Worm (Caenorhabditis elegans) whole organism, L1 larva: ENCODE measurements around the gene srh-247.
"Not testable (repeated sequence)": the region's sequence is repeated elsewhere in the genome, so short reads cannot be mapped to it uniquely, and the experiment has no call there.

Source experiments
- C34B4.2 ChIP-seq: sonication (generic microtip); optimal IDR thresholded peaks from 2 replicates; lab custom pipeline; 2017; ENCODE audit warnings: mild to moderate bottlenecking, missing genetic modification characterization, missing compliant biosample characterization
- F16B12.6 ChIP-seq: fragments of 150-350 bp; optimal IDR thresholded peaks from 2 replicates; lab custom pipeline; 2014; ENCODE audit warnings: missing biosample characterization, missing genetic modification characterization
- ceh-82 ChIP-seq, 3 experiments: fragments of 150-350 bp in 1 of 3; sonication (generic microtip) in 2 of 3; optimal IDR thresholded peaks; 2 replicates each; lab custom pipeline; 2014 to 2017; ENCODE audit warnings: missing biosample characterization in 3 of 3, missing genetic modification characterization in 3 of 3
- ceh-88 ChIP-seq: fragments of 200-800 bp; sonication (Bioruptor generic); IDR thresholded peaks from 2 replicates; pipeline ENCODE4 v1.3.6; 2022; ENCODE audit warnings: missing genetic modification characterization, missing compliant biosample characterization
- ces-1 ChIP-seq: fragments of 150-350 bp; optimal IDR thresholded peaks from 2 replicates; lab custom pipeline; 2014; ENCODE audit warnings: missing biosample characterization, missing genetic modification reagents, missing genetic modification characterization
- dsc-1 ChIP-seq: sonication (generic microtip); optimal IDR thresholded peaks from 2 replicates; lab custom pipeline; 2016; ENCODE audit warnings: mild to moderate bottlenecking, missing genetic modification characterization, missing compliant biosample characterization
- efl-1 ChIP-seq, 4 experiments: fragments of 150-350 bp; optimal IDR thresholded peaks in 3 of 4; peaks in 1 of 4; 1 replicate in 1 of 4; 2 replicates in 3 of 4; lab custom pipeline; 2014; ENCODE audit warnings: missing biosample characterization in 2 of 4, missing genetic modification characterization in 2 of 4, missing genetic modification reagents in 2 of 4
- egl-13 ChIP-seq: sonication (generic microtip); optimal IDR thresholded peaks from 2 replicates; lab custom pipeline; 2016; ENCODE audit warnings: missing genotype, missing genetic modification reagents, missing genetic modification characterization, missing compliant biosample characterization
- egl-27 ChIP-seq, 2 experiments: fragments of 150-350 bp in 1 of 2; sonication (generic microtip); optimal IDR thresholded peaks; 3 replicates each; lab custom pipeline; 2017 to 2018; ENCODE audit warnings: missing biosample characterization in 2 of 2, missing genetic modification characterization in 2 of 2, missing genetic modification reagents in 2 of 2
- elt-2 ChIP-seq: sonication (generic microtip); optimal IDR thresholded peaks from 2 replicates; lab custom pipeline; 2016; ENCODE audit warnings: missing genetic modification characterization, mild to moderate bottlenecking, inconsistent platforms, missing compliant biosample characterization, missing genetic modification reagents
- fkh-10 ChIP-seq: sonication (generic microtip); optimal IDR thresholded peaks from 2 replicates; lab custom pipeline; 2017; ENCODE audit warnings: missing biosample characterization, missing genetic modification reagents, missing genetic modification characterization
- fkh-8 ChIP-seq: sonication (generic microtip); optimal IDR thresholded peaks from 2 replicates; lab custom pipeline; 2016; ENCODE audit warnings: mild to moderate bottlenecking, missing genetic modification characterization, missing compliant biosample characterization
- grh-1 ChIP-seq: fragments of 200-800 bp; sonication (Bioruptor generic); IDR thresholded peaks from 2 replicates; pipeline ENCODE4 v1.3.6; 2022; ENCODE audit warnings: missing genetic modification reagents, missing genetic modification characterization, missing compliant biosample characterization
- hlh-17 ChIP-seq: fragments of 200-800 bp; sonication (Bioruptor generic); optimal IDR thresholded peaks from 2 replicates; lab custom pipeline; 2018; ENCODE audit warnings: missing genetic modification characterization, mild to moderate bottlenecking, missing compliant biosample characterization, moderate library complexity, borderline replicate concordance
- hlh-4 ChIP-seq: sonication (generic microtip); optimal IDR thresholded peaks from 2 replicates; lab custom pipeline; 2016; ENCODE audit warnings: mild to moderate bottlenecking, missing genetic modification characterization, missing compliant biosample characterization
- irx-1 ChIP-seq: sonication (generic microtip); optimal IDR thresholded peaks from 2 replicates; lab custom pipeline; 2016; ENCODE audit warnings: missing genetic modification characterization, missing compliant biosample characterization
- isw-1 ChIP-seq: fragments of 200-800 bp; sonication (Bioruptor generic); IDR thresholded peaks from 2 replicates; pipeline ENCODE4 v1.3.6; 2022; ENCODE audit warnings: missing genetic modification characterization, missing compliant biosample characterization
- lin-13 ChIP-seq: fragments of 150-350 bp; optimal IDR thresholded peaks from 2 replicates; lab custom pipeline; 2014; ENCODE audit warnings: missing biosample characterization, missing genetic modification reagents, missing genetic modification characterization
- lin-35 ChIP-seq, 2 experiments: fragments of 150-350 bp; optimal IDR thresholded peaks; 2 replicates each; lab custom pipeline; 2014; ENCODE audit warnings: missing biosample characterization in 2 of 2, missing genetic modification characterization in 2 of 2, missing genetic modification reagents in 2 of 2
- mab-9 ChIP-seq: fragments of 200-800 bp; sonication (Bioruptor generic); IDR thresholded peaks from 2 replicates; pipeline ENCODE4 v1.3.6; 2022; ENCODE audit warnings: missing genetic modification reagents, missing genetic modification characterization, missing compliant biosample characterization
- mdl-1 ChIP-seq, 2 experiments: fragments of 150-350 bp; optimal IDR thresholded peaks; 2 replicates each; lab custom pipeline; 2014 to 2017; ENCODE audit warnings: missing biosample characterization in 2 of 2, missing genetic modification characterization in 2 of 2, inconsistent platforms in 1 of 2
- nhr-237 ChIP-seq: fragments of 150-350 bp; optimal IDR thresholded peaks from 2 replicates; lab custom pipeline; 2014; ENCODE audit warnings: missing biosample characterization, missing genetic modification characterization
- nhr-71 ChIP-seq: sonication (generic microtip); optimal IDR thresholded peaks from 2 replicates; lab custom pipeline; 2016; ENCODE audit warnings: mild to moderate bottlenecking, missing genetic modification characterization, moderate library complexity, missing compliant biosample characterization
- nhr-77 ChIP-seq: fragments of 150-350 bp; optimal IDR thresholded peaks from 2 replicates; lab custom pipeline; 2014; ENCODE audit warnings: missing biosample characterization, missing genetic modification characterization
- nhr-84 ChIP-seq: sonication (generic microtip); optimal IDR thresholded peaks from 2 replicates; lab custom pipeline; 2017; ENCODE audit warnings: missing biosample characterization, missing genetic modification characterization
- nhr-90 ChIP-seq: sonication (generic microtip); optimal IDR thresholded peaks from 2 replicates; lab custom pipeline; 2016; ENCODE audit warnings: mild to moderate bottlenecking, missing genetic modification characterization, missing compliant biosample characterization; ENCODE audit not compliant: poor library complexity
- pax-3 ChIP-seq: fragments of 200-800 bp; sonication (Bioruptor generic); optimal IDR thresholded peaks from 2 replicates; lab custom pipeline; 2018; ENCODE audit warnings: mild to moderate bottlenecking, missing genetic modification characterization, moderate library complexity, missing compliant biosample characterization
- pqm-1 ChIP-seq: sonication (generic microtip); optimal IDR thresholded peaks from 3 replicates; lab custom pipeline; 2017; ENCODE audit warnings: missing biosample characterization, missing genetic modification characterization
- skn-1 ChIP-seq: fragments of 150-350 bp; optimal IDR thresholded peaks from 2 replicates; lab custom pipeline; 2014; ENCODE audit warnings: missing biosample characterization, missing genetic modification characterization
- sup-37 ChIP-seq: fragments of 200-800 bp; sonication (Bioruptor generic); optimal IDR thresholded peaks from 2 replicates; lab custom pipeline; 2018; ENCODE audit warnings: mild to moderate bottlenecking, missing genetic modification characterization, missing compliant biosample characterization
- swsn-7 ChIP-seq: sonication (generic microtip); optimal IDR thresholded peaks from 2 replicates; lab custom pipeline; 2016; ENCODE audit warnings: missing genetic modification characterization, missing compliant biosample characterization
- tbx-2 ChIP-seq: sonication (generic microtip); optimal IDR thresholded peaks from 2 replicates; lab custom pipeline; 2016; ENCODE audit warnings: missing genetic modification characterization, missing compliant biosample characterization
- unc-62 ChIP-seq: fragments of 150-350 bp; optimal IDR thresholded peaks from 2 replicates; lab custom pipeline; 2014; ENCODE audit warnings: missing biosample characterization, missing genetic modification reagents, missing genetic modification characterization
- unc-98 ChIP-seq: fragments of 200-800 bp; sonication (Bioruptor generic); IDR thresholded peaks from 2 replicates; pipeline ENCODE4 v1.3.6; 2022; ENCODE audit warnings: missing genetic modification characterization, missing compliant biosample characterization
- xbp-1 ChIP-seq: sonication (generic microtip); optimal IDR thresholded peaks from 2 replicates; lab custom pipeline; 2016; ENCODE audit warnings: missing genetic modification characterization, missing compliant biosample characterization
- zag-1 ChIP-seq: fragments of 150-350 bp; optimal IDR thresholded peaks from 2 replicates; lab custom pipeline; 2014; ENCODE audit warnings: missing biosample characterization, missing genetic modification characterization

srh-247 gene

DNA sequence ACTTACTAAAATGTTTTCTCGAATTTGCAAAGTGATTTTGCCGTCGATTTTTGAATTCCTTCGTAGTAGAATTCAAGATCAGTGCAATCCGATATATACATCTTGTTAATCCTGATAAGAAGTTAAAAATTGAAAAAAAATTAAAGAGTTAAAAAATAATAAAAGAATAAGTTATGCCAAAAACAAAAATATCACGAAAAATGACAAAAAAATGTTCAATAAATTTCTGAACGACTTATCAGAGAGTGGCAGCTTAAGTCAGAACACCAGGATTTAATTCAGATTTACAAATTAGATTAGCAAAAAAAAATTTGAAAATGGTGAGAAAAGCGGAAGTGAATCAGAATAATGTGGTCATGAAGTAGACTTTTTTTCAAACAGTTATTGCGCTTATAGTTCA is 41.3 kb upstream of the srh-247 start, which contains the start of gene srw-123:
srw-123 (minus strand) TSS at position 101 of the 400 bp plus-strand sequence.
- TF ChIP-seq unc-62 (GFP tag; lab: Kevin White, UChicago); hlh-17 (GFP tag; lab: Kevin White, UChicago); egl-27 (tag; optimal IDR thresholded peaks at IDR 0.05; lab: Kevin White, UChicago): not testable (repeated sequence)

DNA sequence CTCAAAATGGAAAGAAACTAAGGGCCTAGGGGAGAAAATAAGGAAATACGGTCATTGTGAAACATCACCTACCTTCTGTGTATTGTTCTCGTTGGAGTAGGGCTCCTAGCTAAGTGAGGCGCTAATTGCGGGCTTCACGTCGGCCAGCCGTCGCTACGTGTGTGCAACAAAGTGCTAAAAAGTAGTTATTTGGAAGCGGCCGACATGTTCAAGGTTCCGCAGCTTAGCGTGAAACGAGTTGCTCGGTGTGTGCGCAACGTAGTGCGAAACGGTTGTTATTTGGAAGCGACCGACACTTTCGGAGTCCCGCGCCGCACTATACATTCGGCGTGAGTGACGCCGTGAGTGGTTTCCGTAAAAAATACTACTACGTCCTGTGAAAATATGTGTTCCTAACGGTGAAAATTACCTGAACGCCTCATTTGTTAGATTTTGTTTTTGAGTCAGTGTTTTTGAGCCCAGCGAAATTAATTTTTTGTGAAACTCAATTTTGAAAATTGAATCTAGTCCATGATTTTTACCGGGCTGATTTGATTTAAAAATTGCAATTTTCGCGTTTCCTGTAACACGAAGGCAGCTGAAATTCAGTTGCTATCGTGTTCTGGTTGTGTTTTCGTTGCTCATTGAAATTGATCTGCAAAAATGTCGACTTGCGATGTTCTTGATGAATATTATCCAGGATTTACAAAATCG is 37.5 kb upstream of the srh-247 start, which contains the start of gene srw-129:
srw-129 (plus strand) TSS at position 643 of the 693 bp plus-strand sequence.
- no peak for TF ChIP-seq hlh-4 (tag; lab: Kevin White, UChicago)
- TF ChIP-seq ceh-88 (GFP tag; lab: Robert Waterston, UW), result no peak
- no peak for TF ChIP-seq ces-1 (GFP tag; lab: Kevin White, UChicago)

- no peak for TF ChIP-seq grh-1 (GFP tag; lab: Robert Waterston, UW)
These were observed 30.8 kb upstream of the srh-247 start, which contains the start of gene srh-88 for ce11 chrV:2964786-2965185. srh-88 (minus strand) TSS chrV:2964886.

DNA sequence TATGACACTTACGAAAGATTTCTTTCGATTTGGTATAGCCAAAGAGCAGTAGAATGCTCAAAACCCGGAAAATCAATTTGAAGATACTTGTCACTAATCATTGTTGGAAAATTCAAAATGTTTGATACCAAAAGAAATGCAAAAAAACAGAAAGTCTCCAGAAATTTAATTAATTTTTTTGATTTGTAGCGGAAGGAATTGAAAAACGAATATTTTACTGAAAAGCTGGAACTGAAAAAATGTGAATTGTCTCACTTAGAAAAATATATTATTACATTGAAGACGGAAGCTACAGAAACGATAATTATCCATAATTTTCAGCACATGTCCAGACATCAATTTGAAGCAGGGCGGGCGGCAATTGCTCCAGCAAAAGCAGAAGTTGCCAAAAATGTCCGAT is 29.0 kb upstream of the srh-247 start, which contains the start of gene srw-138:
srw-138 (minus strand) TSS at position 101 of the 400 bp plus-strand sequence.
- TF ChIP-seq mdl-1 (tag; optimal IDR thresholded peaks at IDR 0.05; lab: Kevin White, UChicago), result no peak
- TF ChIP-seq mab-9 (GFP tag; lab: Robert Waterston, UW), result no peak
- TF ChIP-seq ces-1 (GFP tag; lab: Kevin White, UChicago), result no peak
- TF ChIP-seq pax-3 (tag; lab: Kevin White, UChicago), result no peak
- TF ChIP-seq skn-1 (tag; lab: Kevin White, UChicago), result no peak
- no peak for TF ChIP-seq xbp-1 (tag; lab: Kevin White, UChicago)
- no peak for TF ChIP-seq nhr-90 (tag; lab: Kevin White, UChicago)
- TF ChIP-seq dsc-1 (tag; lab: Kevin White, UChicago), result no peak
- no peak for TF ChIP-seq sup-37 (GFP tag; lab: Kevin White, UChicago)
- no peak for TF ChIP-seq nhr-84 (tag; lab: Kevin White, UChicago)
- TF ChIP-seq nhr-71 (tag; lab: Kevin White, UChicago), result no peak
- no peak for TF ChIP-seq egl-13 (tag; lab: Kevin White, UChicago)
- no peak for TF ChIP-seq zag-1 (tag; lab: Kevin White, UChicago)
- TF ChIP-seq ceh-88 (GFP tag; lab: Robert Waterston, UW), result no peak
- no peak for TF ChIP-seq fkh-10 (GFP tag; lab: Kevin White, UChicago)
- no peak for TF ChIP-seq F16B12.6 (tag; lab: Kevin White, UChicago)

ce11 chrV:2960894-2961293 is 26.9 kb upstream of the srh-247 start, which contains the start of gene srw-144:
srw-144 (minus strand) TSS chrV:2960994.
- TF ChIP-seq C34B4.2 (tag; lab: Kevin White, UChicago) (no peak), efl-1 (optimal IDR thresholded peaks at IDR 0.05; lab: Kevin White, UChicago) (no peak), efl-1 (GFP tag; optimal IDR thresholded peaks at IDR 0.05 in 1 of 2; lab: Kevin White, UChicago) (peak in 1 of 2 experiments; percentile 5)

DNA sequence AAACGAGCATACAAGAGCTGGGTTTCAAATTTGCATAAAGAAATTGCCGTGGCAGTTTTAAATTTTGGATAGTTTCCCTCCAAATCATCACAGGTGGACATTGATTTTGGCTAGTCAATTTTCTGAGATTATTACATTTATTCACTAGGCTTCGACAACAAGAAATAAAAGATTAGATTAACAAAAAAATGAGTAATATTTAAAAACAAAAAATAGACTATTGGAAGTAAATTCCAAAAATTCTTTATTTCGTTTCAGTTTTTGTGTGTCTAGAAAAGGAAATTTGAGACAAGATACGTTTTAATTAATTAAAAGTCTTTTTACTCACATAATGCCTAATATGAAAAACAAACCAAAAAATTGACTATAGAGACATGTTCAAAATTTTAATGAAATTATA is 24.2 kb upstream of the srh-247 start, which contains the start of gene srw-142:
srw-142 (minus strand) TSS at position 101 of the 400 bp plus-strand sequence.
- TF ChIP-seq isw-1 (GFP tag; lab: Robert Waterston, UW) (no peak), dsc-1 (tag; lab: Kevin White, UChicago) (no peak), unc-62 (GFP tag; lab: Kevin White, UChicago) (no peak), tbx-2 (tag; lab: Kevin White, UChicago) (no peak), pax-3 (tag; lab: Kevin White, UChicago) (no peak), ceh-82 (tag; optimal IDR thresholded peaks at IDR 0.05; lab: Kevin White, UChicago) (no peak), elt-2 (tag; lab: Kevin White, UChicago) (no peak), unc-98 (no peak), grh-1 (GFP tag; lab: Robert Waterston, UW) (no peak), pqm-1 (no peak), irx-1 (tag; lab: Kevin White, UChicago) (no peak), nhr-71 (tag; lab: Kevin White, UChicago) (no peak), nhr-77 (tag; lab: Kevin White, UChicago) (no peak), F16B12.6 (tag; lab: Kevin White, UChicago) (no peak), nhr-237 (no peak), swsn-7 (no peak), lin-35 (GFP tag; optimal IDR thresholded peaks at IDR 0.05; lab: Kevin White, UChicago) (no peak), mab-9 (GFP tag; lab: Robert Waterston, UW) (no peak), fkh-8 (tag; lab: Kevin White, UChicago) (no peak), lin-13 (GFP tag; lab: Kevin White, UChicago) (no peak)
- TF ChIP-seq, all 84 proteins: peak for 0
